Worm (Caenorhabditis elegans): Measurements from ENCODE around the gene K02D10.3.

- TF ChIP-seq flt-1 (GFP tag; IDR thresholded peaks at IDR 0.05) (no peak), klf-2 (GFP tag; conservative IDR thresholded peaks at IDR 0.05) (no peak), T22C8.4 (GFP tag; IDR thresholded peaks at IDR 0.05) (no peak), med-1 (GFP tag; optimal IDR thresholded peaks at IDR 0.05; ENCODE audit: insufficient read depth) (no peak), ztf-23 (GFP tag; IDR thresholded peaks at IDR 0.05) (no peak), tab-1 (GFP tag; IDR thresholded peaks at IDR 0.05) (no peak), cog-1 (tag; optimal IDR thresholded peaks at IDR 0.05) (no peak), ref-1 (GFP tag; conservative IDR thresholded peaks at IDR 0.05) (no peak), ztf-29 (GFP tag; IDR thresholded peaks at IDR 0.05) (no peak)
Observed at ce11 chrIII:8763111-8763510, 8.6 kb downstream of the K02D10.3 start.
